Worm (Caenorhabditis elegans) whole organism, L4 larva: ENCODE results near the gene nlp-3.

Source experiments
- F10B5.3 ChIP-seq: sonication (generic microtip); optimal IDR thresholded peaks from 2 replicates; lab custom pipeline; 2016; ENCODE audit warnings: mild to moderate bottlenecking, missing genetic modification characterization, missing compliant biosample characterization
- F37D6.2 ChIP-seq: sonication (generic microtip); optimal IDR thresholded peaks from 2 replicates; lab custom pipeline; 2016; ENCODE audit warnings: mild to moderate bottlenecking, missing genetic modification characterization, missing compliant biosample characterization
- F44E2.7 ChIP-seq: fragments of 200-800 bp; sonication (Bioruptor generic); IDR thresholded peaks from 2 replicates; pipeline ENCODE4 v2.1.2; 2022; ENCODE audit warnings: missing genetic modification characterization, missing compliant biosample characterization
- F49E8.2 ChIP-seq: sonication (generic microtip); optimal IDR thresholded peaks from 2 replicates; lab custom pipeline; 2016; ENCODE audit warnings: missing compliant biosample characterization, mild to moderate bottlenecking, missing genetic modification characterization, borderline replicate concordance
- aly-2 ChIP-seq: sonication (generic microtip); optimal IDR thresholded peaks from 2 replicates; lab custom pipeline; 2018; ENCODE audit warnings: missing biosample characterization, missing genetic modification characterization
- ama-1 ChIP-seq: fragments of 150-350 bp; optimal IDR thresholded peaks from 2 replicates; lab custom pipeline; 2014; ENCODE audit warnings: inconsistent platforms, mixed read lengths
- arid-1 ChIP-seq: fragments of 200-800 bp; sonication (Bioruptor generic); conservative IDR thresholded peaks from 2 replicates; pipeline ENCODE4 v1.3.6; 2022; ENCODE audit warnings: missing genetic modification reagents, missing genetic modification characterization, missing compliant biosample characterization
- ceh-32 ChIP-seq: sonication (generic microtip); optimal IDR thresholded peaks from 2 replicates; lab custom pipeline; 2016; ENCODE audit warnings: mild to moderate bottlenecking, missing genetic modification characterization, missing compliant biosample characterization; ENCODE audit not compliant: poor library complexity
- ceh-44 ChIP-seq: fragments of 200-800 bp; sonication (Bioruptor generic); IDR thresholded peaks from 2 replicates; pipeline ENCODE4 v1.3.6; 2022; ENCODE audit warnings: missing genetic modification reagents, missing genetic modification characterization, missing compliant biosample characterization
- ctbp-1 ChIP-seq: fragments of 200-800 bp; sonication (Bioruptor generic); IDR thresholded peaks from 2 replicates; pipeline ENCODE4 v1.3.6; 2022; ENCODE audit warnings: missing genetic modification reagents, missing genetic modification characterization, missing compliant biosample characterization
- daf-16 ChIP-seq, 3 experiments: sonication (generic microtip); optimal IDR thresholded peaks; 2 replicates each; lab custom pipeline; 2016 to 2017; ENCODE audit warnings: missing genetic modification characterization in 3 of 3, missing genetic modification reagents in 3 of 3, mild to moderate bottlenecking in 2 of 3, missing compliant biosample characterization in 2 of 3, missing biosample characterization in 1 of 3, moderate library complexity in 1 of 3
- daf-8 ChIP-seq: fragments of 200-800 bp; sonication (Bioruptor generic); IDR thresholded peaks from 2 replicates; pipeline ENCODE4 v1.3.6; 2022; ENCODE audit warnings: missing genetic modification characterization, missing compliant biosample characterization
- dpl-1 ChIP-seq: fragments of 150-350 bp; optimal IDR thresholded peaks from 2 replicates; lab custom pipeline; 2014; ENCODE audit warnings: missing biosample characterization, missing genetic modification reagents, missing genetic modification characterization
- dve-1 ChIP-seq: sonication (generic microtip); optimal IDR thresholded peaks from 2 replicates; lab custom pipeline; 2017; ENCODE audit warnings: antibody characterized with exemption, mild to moderate bottlenecking, missing genetic modification characterization, missing compliant biosample characterization; ENCODE audit not compliant: insufficient read depth
- egl-27 ChIP-seq: sonication (generic microtip); optimal IDR thresholded peaks from 3 replicates; lab custom pipeline; 2017; ENCODE audit warnings: missing biosample characterization, missing genetic modification reagents, missing genetic modification characterization
- egl-43 ChIP-seq: fragments of 200-800 bp; sonication (Bioruptor generic); IDR thresholded peaks from 2 replicates; pipeline ENCODE4 v1.3.6; 2022; ENCODE audit warnings: missing genetic modification reagents, missing genetic modification characterization, missing compliant biosample characterization
- hif-1 ChIP-seq, 2 experiments: sonication (generic microtip); optimal IDR thresholded peaks; 2 replicates each; lab custom pipeline; 2016 to 2017; ENCODE audit warnings: missing compliant biosample characterization in 2 of 2, missing genetic modification characterization in 2 of 2, missing genetic modification reagents in 2 of 2, missing genotype in 2 of 2, mild to moderate bottlenecking in 1 of 2
- hlh-11 ChIP-seq: fragments of 200-800 bp; sonication (Bioruptor generic); optimal IDR thresholded peaks from 2 replicates; lab custom pipeline; 2018; ENCODE audit warnings: mild to moderate bottlenecking, missing genetic modification characterization, missing compliant biosample characterization
- hlh-30 ChIP-seq: sonication (generic microtip); optimal IDR thresholded peaks from 2 replicates; lab custom pipeline; 2017; ENCODE audit warnings: antibody characterized with exemption, mild to moderate bottlenecking, missing genetic modification characterization, missing compliant biosample characterization; ENCODE audit not compliant: insufficient read depth
- hmg-1.1 ChIP-seq: fragments of 200-800 bp; sonication (Bioruptor generic); IDR thresholded peaks from 2 replicates; pipeline ENCODE4 v1.3.6; 2022; ENCODE audit warnings: missing genetic modification reagents, missing genetic modification characterization, missing compliant biosample characterization
- jun-1 ChIP-seq: fragments of 150-350 bp; optimal IDR thresholded peaks from 2 replicates; lab custom pipeline; 2014; ENCODE audit warnings: missing biosample characterization, missing genetic modification reagents, missing genetic modification characterization
- lim-7 ChIP-seq: fragments of 200-800 bp; sonication (Bioruptor generic); IDR thresholded peaks from 2 replicates; pipeline ENCODE4 v1.3.6; 2022; ENCODE audit warnings: missing genetic modification characterization, missing compliant biosample characterization
- lin-1 ChIP-seq: fragments of 200-800 bp; sonication (Bioruptor generic); IDR thresholded peaks from 2 replicates; pipeline ENCODE4 v1.3.6; 2022; ENCODE audit warnings: missing genetic modification reagents, missing genetic modification characterization, missing compliant biosample characterization
- lin-29 ChIP-seq: fragments of 200-800 bp; sonication (Bioruptor generic); IDR thresholded peaks from 2 replicates; pipeline ENCODE4 v1.3.6; 2022; ENCODE audit warnings: missing genetic modification reagents, missing genetic modification characterization, missing compliant biosample characterization
- lin-39 ChIP-seq: fragments of 150-350 bp; optimal IDR thresholded peaks from 2 replicates; lab custom pipeline; 2014; ENCODE audit warnings: missing biosample characterization, missing genetic modification reagents, missing genetic modification characterization
- lir-3 ChIP-seq: sonication (generic microtip); optimal IDR thresholded peaks from 2 replicates; lab custom pipeline; 2016; ENCODE audit warnings: mild to moderate bottlenecking, missing genetic modification characterization, missing compliant biosample characterization
- madf-5 ChIP-seq, 2 experiments: fragments of 200-800 bp; sonication (Bioruptor generic); IDR thresholded peaks; 2 replicates each; pipeline ENCODE4 v1.3.6; 2022; ENCODE audit warnings: missing compliant biosample characterization in 2 of 2, missing genetic modification characterization in 2 of 2
- madf-9 ChIP-seq: fragments of 200-800 bp; sonication (Bioruptor generic); conservative IDR thresholded peaks from 2 replicates; pipeline ENCODE4 v1.3.6; 2022; ENCODE audit warnings: missing genetic modification reagents, missing genetic modification characterization, missing compliant biosample characterization
- mdt-29 ChIP-seq: fragments of 200-800 bp; sonication (Bioruptor generic); IDR thresholded peaks from 2 replicates; pipeline ENCODE4 v1.3.6; 2022; ENCODE audit warnings: missing genetic modification reagents, missing genetic modification characterization, missing compliant biosample characterization
- mep-1 ChIP-seq: fragments of 150-350 bp; sonication (generic microtip); optimal IDR thresholded peaks from 3 replicates; lab custom pipeline; 2014; ENCODE audit warnings: missing biosample characterization, missing genetic modification characterization
- nhr-10 ChIP-seq: fragments of 150-350 bp; optimal IDR thresholded peaks from 2 replicates; lab custom pipeline; 2014; ENCODE audit warnings: missing biosample characterization, missing genetic modification characterization
- nhr-102 ChIP-seq: sonication (generic microtip); optimal IDR thresholded peaks from 2 replicates; lab custom pipeline; 2016; ENCODE audit warnings: mild to moderate bottlenecking, missing genetic modification characterization, moderate library complexity, missing compliant biosample characterization
- nhr-237 ChIP-seq: sonication (generic microtip); optimal IDR thresholded peaks from 2 replicates; lab custom pipeline; 2017; ENCODE audit warnings: missing biosample characterization, missing genetic modification characterization
- nhr-25 ChIP-seq: sonication (generic microtip); optimal IDR thresholded peaks from 2 replicates; lab custom pipeline; 2017; ENCODE audit warnings: missing genetic modification characterization, mild to moderate bottlenecking, missing compliant biosample characterization, antibody characterized with exemption, moderate library complexity, borderline replicate concordance; ENCODE audit not compliant: insufficient read depth
- nhr-28 ChIP-seq: fragments of 150-350 bp; optimal IDR thresholded peaks from 2 replicates; lab custom pipeline; 2014; ENCODE audit warnings: missing biosample characterization, missing genetic modification characterization
- nhr-48 ChIP-seq: sonication (generic microtip); optimal IDR thresholded peaks from 2 replicates; lab custom pipeline; 2016; ENCODE audit warnings: mild to moderate bottlenecking, missing genetic modification characterization, missing compliant biosample characterization
- nhr-76 ChIP-seq: fragments of 150-350 bp; optimal IDR thresholded peaks from 2 replicates; lab custom pipeline; 2014; ENCODE audit warnings: missing biosample characterization, missing genetic modification characterization
- pha-4 ChIP-seq, 2 experiments: fragments of 150-350 bp in 1 of 2; fragments of 200-800 bp in 1 of 2; sonication (Bioruptor generic) in 1 of 2; IDR thresholded peaks in 1 of 2; optimal IDR thresholded peaks in 1 of 2; 2 replicates each; pipeline versions ENCODE4 v1.3.6 to Lab custom; 2014 to 2022; ENCODE audit warnings: missing genetic modification characterization in 2 of 2, missing genetic modification reagents in 2 of 2, missing biosample characterization in 1 of 2, missing compliant biosample characterization in 1 of 2
- tra-1 ChIP-seq: fragments of 200-800 bp; sonication (Bioruptor generic); IDR thresholded peaks from 2 replicates; pipeline ENCODE4 v1.3.6; 2022; ENCODE audit warnings: missing genetic modification reagents, missing genetic modification characterization, missing compliant biosample characterization

Gene nlp-3

ce11 chrX:13143762-13144732, 34.2 kb downstream of the nlp-3 start (continued):
- TF ChIP-seq lin-1 (GFP tag; lab: Robert Waterston, UW) (0 out of 2 replicates have a peak, but pooled peaks have one; percentile 63), mdt-29 (GFP tag; lab: Robert Waterston, UW) (0 out of 2 replicates have a peak, but pooled peaks have one; percentile 43), lim-7 (GFP tag; lab: Robert Waterston, UW) (0 out of 2 replicates have a peak, but pooled peaks have one; percentile 49), lin-39 (no peak), daf-8 (GFP tag; lab: Robert Waterston, UW) (no peak), lin-29 (GFP tag; lab: Robert Waterston, UW) (no peak), nhr-28 (tag; lab: Kevin White, UChicago) (peak; percentile 44), F37D6.2 (peak; percentile 26), ceh-32 (tag; lab: Kevin White, UChicago) (peak; percentile 3), jun-1 (tag; lab: Kevin White, UChicago) (peak; percentile 74), hlh-11 (tag; lab: Kevin White, UChicago) (peak; percentile 95), dve-1 (tag; lab: Kevin White, UChicago) (peak; percentile 66), nhr-10 (tag; lab: Kevin White, UChicago) (peak; percentile 76), madf-9 (peak; percentile 16; the same call in 1 of the 2 replicates), nhr-25 (tag; lab: Kevin White, UChicago) (no peak), hif-1 (tag; optimal IDR thresholded peaks at IDR 0.05; lab: Kevin White, UChicago) (peak in 1 of 2 experiments; percentile 13), tra-1 (GFP tag; lab: Robert Waterston, UW) (0 out of 2 replicates have a peak, but pooled peaks have one; percentile 61), F49E8.2 (no peak), dpl-1 (GFP tag; lab: Kevin White, UChicago) (peak; percentile 28), hlh-30 (peak; percentile 94), lir-3 (tag; lab: Kevin White, UChicago) (no peak), mep-1 (tag; lab: Kevin White, UChicago) (peak; percentile 82), daf-16 (GFP tag; optimal IDR thresholded peaks at IDR 0.05; lab: Kevin White, UChicago) (peak; percentile 18 to 67), daf-16 (tag; optimal IDR thresholded peaks at IDR 0.05; lab: Kevin White, UChicago) (peak; percentile 77), egl-43 (GFP tag; lab: Robert Waterston, UW) (peak; percentile 79; the same call in 1 of the 2 replicates), hmg-1.1 (GFP tag; lab: Robert Waterston, UW) (peak; percentile 75), F10B5.3 (tag; lab: Kevin White, UChicago) (no peak), arid-1 (GFP tag; lab: Robert Waterston, UW) (0 out of 2 replicates have a peak, but pooled peaks have one; percentile 29), nhr-102 (tag; lab: Kevin White, UChicago) (peak; percentile 57), F44E2.7 (GFP tag; lab: Robert Waterston, UW) (no peak), aly-2 (tag; lab: Kevin White, UChicago) (no peak), ctbp-1 (peak; percentile 80), nhr-237 (tag; lab: Kevin White, UChicago) (no peak), ceh-44 (GFP tag; lab: Robert Waterston, UW) (no peak), pha-4 (GFP tag; IDR thresholded peaks at IDR 0.05; lab: Robert Waterston, UW) (peak; percentile 84; the same call in 1 of the 2 replicates), pha-4 (tag; optimal IDR thresholded peaks at IDR 0.05; lab: Kevin White, UChicago) (peak; percentile 17), nhr-48 (tag; lab: Kevin White, UChicago) (peak; percentile 51), ama-1 (peak; percentile 67), nhr-76 (tag; lab: Kevin White, UChicago) (no peak), madf-5 (GFP tag; IDR thresholded peaks at IDR 0.05; lab: Robert Waterston, UW) (no peak), egl-27 (no peak)
